Worm (Caenorhabditis elegans) whole organism, mixed stage, embryonic: ENCODE data around the gene ltah-1.2.

Source experiments
- blmp-1 ChIP-seq: fragments of 150-350 bp; optimal IDR thresholded peaks from 2 replicates; lab custom pipeline; 2014; ENCODE audit warnings: missing biosample characterization, missing genetic modification characterization
- nhr-28 ChIP-seq: fragments of 150-350 bp; optimal IDR thresholded peaks from 2 replicates; lab custom pipeline; 2014; ENCODE audit warnings: missing biosample characterization, missing genetic modification characterization
- pha-4 ChIP-seq: fragments of 150-350 bp; optimal IDR thresholded peaks from 2 replicates; lab custom pipeline; 2018; ENCODE audit warnings: missing biosample characterization, missing genetic modification reagents, missing genetic modification characterization
- unc-39 ChIP-seq: fragments of 150-350 bp; optimal IDR thresholded peaks from 2 replicates; lab custom pipeline; 2014; ENCODE audit warnings: missing biosample characterization, missing genetic modification characterization

- TF ChIP-seq blmp-1 (tag; lab: Kevin White, UChicago) (no peak), unc-39 (tag; lab: Kevin White, UChicago) (no peak), pha-4 (tag; lab: Kevin White, UChicago) (no peak), nhr-28 (no peak)
These were observed 39.4 kb upstream of the ltah-1.2 start for ce11 chrIV:3652223-3652622.
